1 fruit fly cellular context compared by ENCODE assay signal in genomic region chr3R:16368288-16368687, dm6.
TF ChIP-seq lines count a peak whose summit lies in the region.

Gene js, minus strand, starts transcription at chr3R:16368306.

TF ChIP-seq in whole organism, embryonic, 481 proteins besides CTCF, POLR2A, EP300 and RAD21 (continued from another document):
- TF ChIP-seq ranshi (GFP tag; IDR thresholded peaks at IDR 0.05; lab: Robert Waterston, UW) (no peak), CG11560 (tag; IDR thresholded peaks at IDR 0.05; lab: Robert Waterston, UW) (0 out of 3 replicates have a peak, but pooled peaks have one; percentile 41), CG9215 (GFP tag; IDR thresholded peaks at IDR 0.05; lab: Robert Waterston, UW) (no peak), sens (GFP tag; lab: Kevin White, UChicago) (peak; percentile 49), Lim3 (GFP tag; IDR thresholded peaks at IDR 0.05; lab: Robert Waterston, UW) (no peak), CG34422 (GFP tag; IDR thresholded peaks at IDR 0.05; lab: Robert Waterston, UW) (no peak), Meics (GFP tag; optimal IDR thresholded peaks at IDR 0.05; lab: Kevin White, UChicago) (peak; percentile 10), ftz-f1 (GFP tag; optimal IDR thresholded peaks at IDR 0.05; lab: Kevin White, UChicago) (no peak), ham (GFP tag; IDR thresholded peaks at IDR 0.05; lab: Robert Waterston, UW) (no peak), CG3847 (GFP tag; IDR thresholded peaks at IDR 0.05; lab: Robert Waterston, UW) (peak; percentile 30; the same call in 1 of the 2 replicates), CoRest (tag; optimal IDR thresholded peaks at IDR 0.05; lab: Kevin White, UChicago) (peak; percentile 11), CG14860 (GFP tag; IDR thresholded peaks at IDR 0.05; lab: Robert Waterston, UW; ENCODE audit: partially characterized antibody) (no peak), ssp (GFP tag; IDR thresholded peaks at IDR 0.05; lab: Robert Waterston, UW) (no peak), grau (tag; optimal IDR thresholded peaks at IDR 0.05; lab: Kevin White, UChicago) (no peak), nom (GFP tag; optimal IDR thresholded peaks at IDR 0.05; lab: Kevin White, UChicago) (no peak), CG8924 (tag; optimal IDR thresholded peaks at IDR 0.05; lab: Kevin White, UChicago) (no peak), Side (GFP tag; optimal IDR thresholded peaks at IDR 0.05; lab: Kevin White, UChicago) (no peak), CG18011 (GFP tag; optimal IDR thresholded peaks at IDR 0.05; lab: Kevin White, UChicago) (no peak), CG11456 (GFP tag; IDR thresholded peaks at IDR 0.05; lab: Robert Waterston, UW) (no peak), E2f2 (GFP tag; IDR thresholded peaks at IDR 0.05; lab: Robert Waterston, UW) (peak; percentile 21; the same call in 1 of the 2 replicates), CG18599 (GFP tag; optimal IDR thresholded peaks at IDR 0.05; lab: Kevin White, UChicago) (no peak), cato (GFP tag; optimal IDR thresholded peaks at IDR 0.05; lab: Kevin White, UChicago; ENCODE audit: borderline replicate concordance) (no peak), CG13424 (tag; optimal IDR thresholded peaks at IDR 0.05; lab: Kevin White, UChicago) (peak; percentile 42), Blimp-1 (GFP tag; optimal IDR thresholded peaks at IDR 0.05; lab: Kevin White, UChicago) (peak; percentile 21), jigr1 (GFP tag; IDR thresholded peaks at IDR 0.05; lab: Robert Waterston, UW) (no peak), bcd (GFP tag; optimal IDR thresholded peaks at IDR 0.05; lab: Kevin White, UChicago) (peak; percentile 8), CG11504 (tag; optimal IDR thresholded peaks at IDR 0.05; lab: Kevin White, UChicago) (peak; percentile 57), hth (optimal IDR thresholded peaks at IDR 0.05; lab: Kevin White, UChicago) (no peak), Poxn (GFP tag; IDR thresholded peaks at IDR 0.05; lab: Robert Waterston, UW) (no peak), CG3163 (GFP tag; optimal IDR thresholded peaks at IDR 0.05; lab: Kevin White, UChicago) (no peak), CG14965 (GFP tag; optimal IDR thresholded peaks at IDR 0.05; lab: Kevin White, UChicago; ENCODE audit: borderline replicate concordance) (no peak), pnt (GFP tag; optimal IDR thresholded peaks at IDR 0.05; lab: Kevin White, UChicago) (no peak), CG13296 (GFP tag; optimal IDR thresholded peaks at IDR 0.05; lab: Kevin White, UChicago) (peak; percentile 20), CG10321 (GFP tag; IDR thresholded peaks at IDR 0.05; lab: Robert Waterston, UW) (no peak), fd3F (GFP tag; optimal IDR thresholded peaks at IDR 0.05; lab: Kevin White, UChicago) (no peak), ab (GFP tag; optimal IDR thresholded peaks at IDR 0.05; lab: Kevin White, UChicago) (no peak), tll (GFP tag; optimal IDR thresholded peaks at IDR 0.05; lab: Kevin White, UChicago) (no peak), HLH3B (GFP tag; IDR thresholded peaks at IDR 0.05; lab: Robert Waterston, UW) (peak; percentile 26; the same call in 1 of the 2 replicates), croc (GFP tag; conservative IDR thresholded peaks at IDR 0.05; lab: Robert Waterston, UW) (no peak), tio (GFP tag; optimal IDR thresholded peaks at IDR 0.05; lab: Kevin White, UChicago) (peak; percentile 6), Drgx (GFP tag; IDR thresholded peaks at IDR 0.05; lab: Robert Waterston, UW) (peak; percentile 76), Ets65A (GFP tag; lab: Kevin White, UChicago) (peak; percentile 27), Xrp1 (GFP tag; IDR thresholded peaks at IDR 0.05; lab: Robert Waterston, UW) (peak; percentile 16; the same call in 1 of the 2 replicates), Abd-B (GFP tag; optimal IDR thresholded peaks at IDR 0.05; lab: Kevin White, UChicago) (no peak), CG15269 (tag; optimal IDR thresholded peaks at IDR 0.05; lab: Kevin White, UChicago) (peak; percentile 58), CG11247 (GFP tag; IDR thresholded peaks at IDR 0.05; lab: Robert Waterston, UW) (no peak), Hr39 (optimal IDR thresholded peaks at IDR 0.05; lab: Kevin White, UChicago) (no peak), ac (GFP tag; optimal IDR thresholded peaks at IDR 0.05; lab: Kevin White, UChicago) (no peak), dimm (GFP tag; IDR thresholded peaks at IDR 0.05; lab: Robert Waterston, UW) (no peak), Antp (GFP tag; optimal IDR thresholded peaks at IDR 0.05; lab: Kevin White, UChicago) (no peak), nmo (GFP tag; optimal IDR thresholded peaks at IDR 0.05; lab: Kevin White, UChicago) (no peak)
